Fruit fly (Drosophila melanogaster) whole organism, embryonic: ENCODE data around the gene mei-P26.

ENCODE experiments used
- Ada2b ChIP-seq: fragments of 200-800 bp; sonication (Bioruptor generic); IDR thresholded peaks from 2 replicates; pipeline ENCODE4 v1.3.6; 2022; ENCODE audit warnings: missing biosample characterization, missing genetic modification characterization
- Aef1 ChIP-seq: fragments of 200-800 bp; sonication (Bioruptor generic); IDR thresholded peaks from 3 replicates; pipeline ENCODE4 v1.3.6; 2022; ENCODE audit warnings: missing biosample characterization, missing genetic modification characterization
- Atf6 ChIP-seq: fragments of 200-800 bp; sonication (Bioruptor generic); IDR thresholded peaks from 2 replicates; pipeline ENCODE4 v1.3.6; 2022; ENCODE audit warnings: missing biosample characterization, missing genetic modification characterization
- CG10366 ChIP-seq: fragments of 200-800 bp; sonication (Bioruptor generic); IDR thresholded peaks from 2 replicates; pipeline ENCODE4 v1.3.6; 2022; ENCODE audit warnings: missing biosample characterization, missing genetic modification characterization
- CG10543 ChIP-seq: fragments of 200-800 bp; sonication (Bioruptor generic); optimal IDR thresholded peaks from 3 replicates; lab custom pipeline; 2017; ENCODE audit warnings: missing biosample characterization, mild to moderate bottlenecking, missing genetic modification characterization, moderate library complexity
- CG10565 ChIP-seq: fragments of 200-800 bp; sonication (Bioruptor generic); optimal IDR thresholded peaks from 3 replicates; lab custom pipeline; 2016; ENCODE audit warnings: missing biosample characterization, mild to moderate bottlenecking, missing genetic modification characterization
- CG13296 ChIP-seq: fragments of 200-800 bp; sonication (Bioruptor generic); optimal IDR thresholded peaks from 3 replicates; lab custom pipeline; 2018; ENCODE audit warnings: missing biosample characterization, mild to moderate bottlenecking, missing genetic modification characterization
- CG14441 ChIP-seq: fragments of 200-800 bp; sonication (Bioruptor generic); IDR thresholded peaks from 2 replicates; pipeline ENCODE4 v1.3.6; 2022; ENCODE audit warnings: missing biosample characterization, missing genetic modification characterization
- CG30431 ChIP-seq: fragments of 200-800 bp; sonication (Bioruptor generic); optimal IDR thresholded peaks from 2 replicates; lab custom pipeline; 2017; ENCODE audit warnings: missing biosample characterization, missing genetic modification characterization
- CG4282 ChIP-seq: fragments of 200-800 bp; sonication (Bioruptor generic); optimal IDR thresholded peaks from 2 replicates; lab custom pipeline; 2016; ENCODE audit warnings: missing biosample characterization, missing genetic modification characterization
- CG4360 ChIP-seq: fragments of 200-800 bp; sonication (Bioruptor generic); IDR thresholded peaks from 2 replicates; pipeline ENCODE4 v1.3.6; 2022; ENCODE audit warnings: missing biosample characterization, missing genetic modification characterization
- CG5180 ChIP-seq: fragments of 200-800 bp; sonication (Bioruptor generic); optimal IDR thresholded peaks from 3 replicates; lab custom pipeline; 2017; ENCODE audit warnings: missing biosample characterization, missing genetic modification characterization, mild to moderate bottlenecking, moderate library complexity, missing genetic modification reagents
- CG7745 ChIP-seq: fragments of 200-800 bp; sonication (Bioruptor generic); optimal IDR thresholded peaks from 2 replicates; lab custom pipeline; 2018; ENCODE audit warnings: missing biosample characterization, mild to moderate bottlenecking, missing genetic modification characterization, moderate library complexity
- CG8478 ChIP-seq: fragments of >200 bp; optimal IDR thresholded peaks from 2 replicates; lab custom pipeline; 2018
- CoRest ChIP-seq: fragments of 200-800 bp; sonication (Bioruptor generic); optimal IDR thresholded peaks from 3 replicates; lab custom pipeline; 2018; ENCODE audit warnings: missing biosample characterization, mild to moderate bottlenecking, missing genetic modification characterization, moderate library complexity
- Dip3 ChIP-seq: fragments of 200-800 bp; sonication (Bioruptor generic); optimal IDR thresholded peaks from 3 replicates; lab custom pipeline; 2016; ENCODE audit warnings: missing biosample characterization, missing genetic modification characterization
- Doc3 ChIP-seq: fragments of 200-800 bp; sonication (Bioruptor generic); IDR thresholded peaks from 3 replicates; pipeline ENCODE4 v1.3.6; 2022; ENCODE audit warnings: missing biosample characterization, missing genetic modification characterization; ENCODE audit not compliant: partially characterized antibody
- E2f1 ChIP-seq: fragments of 200-800 bp; sonication (Bioruptor generic); IDR thresholded peaks from 2 replicates; pipeline ENCODE4 v1.3.6; 2022; ENCODE audit warnings: missing biosample characterization, missing genetic modification characterization
- H15 ChIP-seq: fragments of 200-800 bp; sonication (Bioruptor generic); IDR thresholded peaks from 3 replicates; pipeline ENCODE4 v1.3.6; 2022; ENCODE audit warnings: missing biosample characterization, missing genetic modification characterization
- HHEX ChIP-seq: fragments of 200-800 bp; sonication (Bioruptor generic); optimal IDR thresholded peaks from 3 replicates; lab custom pipeline; 2017; ENCODE audit warnings: missing biosample characterization, mild to moderate bottlenecking, missing genetic modification characterization, missing genetic modification reagents
- Hsf ChIP-seq: fragments of 200-800 bp; sonication (Bioruptor generic); optimal IDR thresholded peaks from 3 replicates; lab custom pipeline; 2016; ENCODE audit warnings: missing biosample characterization, missing genetic modification characterization
- Sox100B ChIP-seq: fragments of 200-800 bp; sonication (Bioruptor generic); optimal IDR thresholded peaks from 3 replicates; lab custom pipeline; 2018; ENCODE audit warnings: missing biosample characterization, mild to moderate bottlenecking, missing genetic modification characterization
- abd-A ChIP-seq: fragments of 200-800 bp; sonication (Bioruptor generic); optimal IDR thresholded peaks from 3 replicates; lab custom pipeline; 2019; ENCODE audit warnings: missing biosample characterization, mild to moderate bottlenecking, missing genetic modification characterization, moderate library complexity
- ac ChIP-seq: fragments of 200-800 bp; sonication (Bioruptor generic); optimal IDR thresholded peaks from 3 replicates; lab custom pipeline; 2017; ENCODE audit warnings: missing biosample characterization, mild to moderate bottlenecking, missing genetic modification characterization
- bbx ChIP-seq: fragments of 200-800 bp; sonication (Bioruptor generic); IDR thresholded peaks from 2 replicates; pipeline ENCODE4 v1.3.6; 2022; ENCODE audit warnings: missing biosample characterization, missing genetic modification characterization; ENCODE audit not compliant: partially characterized antibody
- btn ChIP-seq: fragments of 200-800 bp; sonication (Bioruptor generic); optimal IDR thresholded peaks from 2 replicates; lab custom pipeline; 2016; ENCODE audit warnings: missing biosample characterization, missing genetic modification characterization
- crc ChIP-seq: fragments of 200-800 bp; sonication (Bioruptor generic); optimal IDR thresholded peaks from 2 replicates; lab custom pipeline; 2016; ENCODE audit warnings: missing biosample characterization, missing genetic modification characterization
- da ChIP-seq: fragments of 200-800 bp; sonication (Bioruptor generic); optimal IDR thresholded peaks from 2 replicates; lab custom pipeline; 2016; ENCODE audit warnings: missing biosample characterization, missing genetic modification characterization
- ems ChIP-seq: fragments of 200-800 bp; sonication (Bioruptor generic); optimal IDR thresholded peaks from 3 replicates; lab custom pipeline; 2016; ENCODE audit warnings: missing biosample characterization, missing genetic modification characterization
- exex ChIP-seq: fragments of 200-800 bp; sonication (Bioruptor generic); optimal IDR thresholded peaks from 4 replicates; lab custom pipeline; 2018; ENCODE audit warnings: missing biosample characterization, mild to moderate bottlenecking, missing genetic modification characterization, moderate library complexity
- gro ChIP-seq: fragments of 200-800 bp; sonication (Bioruptor generic); optimal IDR thresholded peaks from 2 replicates; lab custom pipeline; 2016; ENCODE audit warnings: missing biosample characterization, missing genetic modification characterization
- gt ChIP-seq: fragments of 200-800 bp; sonication (Bioruptor generic); IDR thresholded peaks from 2 replicates; pipeline ENCODE4 v1.3.6; 2022; ENCODE audit warnings: missing biosample characterization, missing genetic modification characterization
- nerfin-1 ChIP-seq: fragments of 200-800 bp; sonication (Bioruptor generic); optimal IDR thresholded peaks from 3 replicates; lab custom pipeline; 2019; ENCODE audit warnings: missing biosample characterization, mild to moderate bottlenecking, missing genetic modification characterization, moderate library complexity
- nerfin-2 ChIP-seq: fragments of 200-800 bp; sonication (Bioruptor generic); IDR thresholded peaks from 2 replicates; pipeline ENCODE4 v1.3.6; 2022; ENCODE audit warnings: missing biosample characterization, missing genetic modification characterization; ENCODE audit not compliant: partially characterized antibody
- nmo ChIP-seq: fragments of 200-800 bp; sonication (Bioruptor generic); optimal IDR thresholded peaks from 2 replicates; lab custom pipeline; 2018; ENCODE audit warnings: missing biosample characterization, mild to moderate bottlenecking, missing genetic modification characterization, moderate library complexity
- nom ChIP-seq: fragments of 200-800 bp; sonication (Bioruptor generic); optimal IDR thresholded peaks from 2 replicates; lab custom pipeline; 2017; ENCODE audit warnings: missing biosample characterization, missing genetic modification characterization, mild to moderate bottlenecking, moderate library complexity, missing genetic modification reagents
- org-1 ChIP-seq: fragments of 200-800 bp; sonication (Bioruptor generic); optimal IDR thresholded peaks from 2 replicates; lab custom pipeline; 2017; ENCODE audit warnings: missing biosample characterization, missing genetic modification characterization
- pan ChIP-seq, 4 experiments: fragments of >200 bp in 3 of 4; fragments of 200-800 bp in 1 of 4; sonication (Bioruptor generic) in 1 of 4; optimal IDR thresholded peaks in 3 of 4; IDR thresholded peaks in 1 of 4; 2 replicates each; pipeline versions ENCODE4 v1.3.6 to Lab custom; 2017 to 2022; ENCODE audit warnings: missing biosample characterization in 2 of 4, missing genetic modification characterization in 2 of 4, mixed read lengths in 1 of 4
- prd ChIP-seq, 3 experiments: fragments of >200 bp in 2 of 3; fragments of 200-800 bp in 1 of 3; sonication (Bioruptor generic) in 1 of 3; optimal IDR thresholded peaks in 2 of 3; IDR thresholded peaks in 1 of 3; 2 replicates in 2 of 3; 3 replicates in 1 of 3; pipeline versions ENCODE4 v1.3.6 to Lab custom; 2017 to 2022; ENCODE audit warnings: missing biosample characterization in 1 of 3, missing genetic modification characterization in 1 of 3
- scrt ChIP-seq: fragments of 200-800 bp; sonication (Bioruptor generic); optimal IDR thresholded peaks from 2 replicates; lab custom pipeline; 2018; ENCODE audit warnings: missing biosample characterization, mild to moderate bottlenecking, missing genetic modification characterization, moderate library complexity
- sna ChIP-seq: fragments of 200-800 bp; sonication (Bioruptor generic); IDR thresholded peaks from 2 replicates; pipeline ENCODE4 v1.3.6; 2022; ENCODE audit warnings: missing biosample characterization, missing genetic modification characterization; ENCODE audit not compliant: partially characterized antibody
- tin ChIP-seq: fragments of 200-800 bp; sonication (Bioruptor generic); optimal IDR thresholded peaks from 3 replicates; lab custom pipeline; 2016; ENCODE audit warnings: missing biosample characterization, missing genetic modification characterization

The mei-P26 gene

DNA sequence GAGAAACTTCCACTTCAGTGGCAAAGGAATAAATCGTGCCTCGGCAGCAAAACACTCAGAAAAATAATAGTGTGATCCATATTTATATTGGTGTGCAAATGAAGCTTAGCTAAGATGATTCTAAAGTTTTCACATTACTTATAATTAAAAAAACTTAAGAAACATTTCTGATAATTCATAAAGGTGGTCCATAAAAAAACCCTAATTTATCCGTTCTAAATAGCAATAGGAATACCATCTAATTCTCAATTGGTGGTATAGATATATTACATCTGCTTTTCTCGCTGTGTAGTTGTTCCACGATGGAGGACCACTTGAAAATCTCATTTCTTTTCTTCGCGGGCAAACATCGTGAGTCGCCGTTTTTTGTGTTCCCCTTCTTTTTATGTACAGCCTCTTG is 7.9 kb upstream of the mei-P26 start (continued):
- TF ChIP-seq sna (GFP tag; lab: Robert Waterston, UW) (no peak), E2f1 (peak; percentile 28; the same call in 1 of the 2 replicates), exex (tag; lab: Kevin White, UChicago) (no peak), CG8478 (lab: Kevin White, UChicago) (no peak), Dip3 (peak; percentile 2), bbx (no peak), nom (GFP tag; lab: Kevin White, UChicago) (peak; percentile 50), Doc3 (GFP tag; lab: Robert Waterston, UW) (no peak), prd (optimal IDR thresholded peaks at IDR 0.05; lab: Kevin White, UChicago) (no peak), prd (GFP tag; IDR thresholded peaks at IDR 0.05; lab: Robert Waterston, UW) (peak; percentile 43; the same call in 2 of the 3 replicates), nerfin-2 (no peak), nerfin-1 (tag; lab: Kevin White, UChicago) (peak; percentile 60), CG5180 (GFP tag; lab: Kevin White, UChicago) (no peak), crc (GFP tag; lab: Kevin White, UChicago) (peak; percentile 3), CoRest (tag; lab: Kevin White, UChicago) (peak; percentile 58), CG7745 (tag; lab: Kevin White, UChicago) (no peak), CG13296 (GFP tag; lab: Kevin White, UChicago) (peak; percentile 62), CG10366 (GFP tag; lab: Robert Waterston, UW) (no peak; the same call in 1 of the 2 replicates), ems (GFP tag; lab: Kevin White, UChicago) (peak; percentile 9), btn (GFP tag; lab: Kevin White, UChicago) (no peak), scrt (GFP tag; lab: Kevin White, UChicago) (peak; percentile 39), abd-A (no peak), ac (GFP tag; lab: Kevin White, UChicago) (no peak), CG30431 (GFP tag; lab: Kevin White, UChicago) (no peak), CG4360 (GFP tag; lab: Robert Waterston, UW) (no peak), gt (GFP tag; lab: Robert Waterston, UW) (no peak), Atf6 (GFP tag; lab: Robert Waterston, UW) (peak; percentile 39; the same call in 1 of the 2 replicates), nmo (GFP tag; lab: Kevin White, UChicago) (peak; percentile 69), gro (GFP tag; lab: Kevin White, UChicago) (peak; percentile 29), CG10565 (GFP tag; lab: Kevin White, UChicago) (no peak), Aef1 (GFP tag; lab: Robert Waterston, UW) (peak; percentile 40; the same call in 1 of the 3 replicates), Hsf (GFP tag; lab: Kevin White, UChicago) (peak; percentile 46), Sox100B (GFP tag; lab: Kevin White, UChicago) (peak; percentile 71), tin (GFP tag; lab: Kevin White, UChicago) (peak; percentile 69), da (no peak), CG4282 (GFP tag; lab: Kevin White, UChicago) (no peak), H15 (GFP tag; lab: Robert Waterston, UW) (no peak), CG14441 (GFP tag; lab: Robert Waterston, UW) (no peak), CG10543 (no peak), HHEX (GFP tag; lab: Kevin White, UChicago) (peak; percentile 57), org-1 (GFP tag; lab: Kevin White, UChicago) (no peak), pan (optimal IDR thresholded peaks at IDR 0.05; lab: Kevin White, UChicago) (no peak), pan (GFP tag; optimal IDR thresholded peaks at IDR 0.05 in 1 of 2, IDR thresholded peaks at IDR 0.05 in 1 of 2) (peak in 1 of 2 experiments; percentile 64), Ada2b (peak; percentile 51; the same call in 1 of the 2 replicates)
- TF ChIP-seq, all 482 proteins: peak for 197
